Worm (Caenorhabditis elegans) whole organism, early embryonic: ENCODE data around the gene ZC239.15.

Experiments
- B0310.2 ChIP-seq: sonication (generic microtip); optimal IDR thresholded peaks from 2 replicates; lab custom pipeline; 2016; ENCODE audit warnings: mild to moderate bottlenecking, missing genetic modification characterization, missing compliant biosample characterization
- ama-1 ChIP-seq: fragments of 150-350 bp; optimal IDR thresholded peaks from 2 replicates; lab custom pipeline; 2014
- ceh-13 ChIP-seq: fragments of 200-800 bp; sonication (Bioruptor generic); optimal IDR thresholded peaks from 2 replicates; lab custom pipeline; 2018; ENCODE audit warnings: mild to moderate bottlenecking, missing genetic modification characterization, missing compliant biosample characterization
- flt-1 ChIP-seq: fragments of 200-800 bp; sonication (Bioruptor generic); IDR thresholded peaks from 2 replicates; pipeline ENCODE4 v1.3.6; 2022; ENCODE audit warnings: missing genetic modification characterization, missing compliant biosample characterization
- hmbx-1 ChIP-seq: sonication (generic microtip); optimal IDR thresholded peaks from 2 replicates; lab custom pipeline; 2016; ENCODE audit warnings: mild to moderate bottlenecking, missing genetic modification characterization, missing compliant biosample characterization
- hmg-4 ChIP-seq: fragments of 200-800 bp; sonication (Bioruptor generic); optimal IDR thresholded peaks from 2 replicates; lab custom pipeline; 2018; ENCODE audit warnings: mild to moderate bottlenecking, missing genetic modification characterization, missing compliant biosample characterization
- hnd-1 ChIP-seq: sonication (generic microtip); optimal IDR thresholded peaks from 2 replicates; lab custom pipeline; 2016; ENCODE audit warnings: missing genetic modification characterization, missing compliant biosample characterization

DNA sequence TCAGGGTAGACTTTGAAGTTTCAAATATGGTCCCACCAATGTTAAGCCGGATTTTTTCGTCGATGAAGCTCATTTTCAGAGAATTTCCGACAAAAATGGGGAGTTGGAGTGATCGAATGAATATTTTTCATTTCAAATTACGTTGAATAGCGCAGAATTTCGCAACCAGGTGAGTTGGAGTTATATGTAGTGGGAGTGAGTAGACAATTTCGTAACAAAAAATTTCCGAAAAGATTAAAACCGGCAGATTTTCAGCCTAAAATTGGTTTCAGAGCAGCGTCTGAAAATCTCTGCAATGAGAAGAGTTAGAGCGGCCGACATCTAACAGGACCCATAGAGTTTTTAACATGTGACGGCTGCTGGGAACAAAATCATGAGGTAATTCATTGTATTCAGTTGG lies 15.9 kb downstream of the ZC239.15 start, which contains the start of gene sdz-35:
- no peak for TF ChIP-seq flt-1
- no peak for TF ChIP-seq hnd-1 (tag; lab: Kevin White, UChicago)
- TF ChIP-seq hmg-4 (GFP tag; lab: Kevin White, UChicago): no peak
- no peak for TF ChIP-seq ama-1
- TF ChIP-seq hmbx-1 (tag; lab: Kevin White, UChicago): no peak
- no peak for TF ChIP-seq B0310.2 (tag; lab: Kevin White, UChicago)
- no peak for TF ChIP-seq ceh-13 (GFP tag; lab: Kevin White, UChicago)
